ENCODE assay signal across 2 fruit fly cellular contexts in the genomic region with DNA sequence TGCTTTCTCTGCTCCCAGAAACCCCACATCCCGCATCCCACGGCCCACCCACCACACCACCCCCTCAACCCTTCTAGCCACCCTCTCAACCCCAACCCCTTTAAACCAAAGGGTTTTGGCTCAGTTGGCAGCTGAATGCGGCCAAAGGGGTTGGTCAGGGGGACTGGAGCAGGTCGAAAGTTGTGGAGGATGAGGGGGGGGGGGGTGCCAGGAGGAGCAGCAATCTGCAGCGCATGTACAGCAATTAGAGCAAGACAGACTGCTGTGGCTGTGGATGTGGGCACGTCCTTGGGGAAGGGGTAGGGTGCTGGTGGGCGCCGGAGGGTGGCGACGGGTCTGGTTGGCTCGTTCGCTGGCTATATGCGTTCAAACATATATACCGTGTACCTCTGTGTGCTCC.
TF ChIP-seq lines count a peak whose summit lies in the region.

No protein-coding gene starts in this region.

- no peak for TF ChIP-seq CTCF in whole organism, embryonic (GFP tag; optimal IDR thresholded peaks at IDR 0.05; lab: Kevin White, UChicago)

TF ChIP-seq in whole organism, embryonic, 481 proteins besides CTCF, POLR2A, EP300 and RAD21:
- no peak for TF ChIP-seq onecut (GFP tag; IDR thresholded peaks at IDR 0.05; lab: Robert Waterston, UW)
- no peak for TF ChIP-seq nom (GFP tag; optimal IDR thresholded peaks at IDR 0.05; lab: Kevin White, UChicago)
- no peak for TF ChIP-seq PHDP (tag; optimal IDR thresholded peaks at IDR 0.05; lab: Kevin White, UChicago)
- no peak for TF ChIP-seq CG17385 (GFP tag; optimal IDR thresholded peaks at IDR 0.05; lab: Kevin White, UChicago)
- peak; percentile 13; the same call in 1 of the 2 replicates for TF ChIP-seq CG5953 (GFP tag; IDR thresholded peaks at IDR 0.05; lab: Robert Waterston, UW)
- no peak for TF ChIP-seq fd64A (GFP tag; optimal IDR thresholded peaks at IDR 0.05; lab: Kevin White, UChicago)
- TF ChIP-seq crol (GFP tag; IDR thresholded peaks at IDR 0.05; lab: Robert Waterston, UW): peak; percentile 90
- peak; percentile 33 for TF ChIP-seq CG1832 (GFP tag; optimal IDR thresholded peaks at IDR 0.05; lab: Kevin White, UChicago)
- no peak for TF ChIP-seq ac (GFP tag; optimal IDR thresholded peaks at IDR 0.05; lab: Kevin White, UChicago)
- TF ChIP-seq chinmo (GFP tag; IDR thresholded peaks at IDR 0.05; lab: Robert Waterston, UW; ENCODE audit: partially characterized antibody): 0 out of 4 replicates have a peak, but pooled peaks have one; percentile 50
- peak; percentile 50 for TF ChIP-seq Hr39 (optimal IDR thresholded peaks at IDR 0.05; lab: Kevin White, UChicago)
- TF ChIP-seq ewg (GFP tag; optimal IDR thresholded peaks at IDR 0.05; lab: Kevin White, UChicago): peak; percentile 54
- peak; percentile 68 for TF ChIP-seq abd-A (tag; optimal IDR thresholded peaks at IDR 0.05; lab: Kevin White, UChicago)
- peak; percentile 5 for TF ChIP-seq CG13894 (tag; optimal IDR thresholded peaks at IDR 0.05; lab: Kevin White, UChicago)
- no peak for TF ChIP-seq CG4424 (GFP tag; optimal IDR thresholded peaks at IDR 0.05; lab: Kevin White, UChicago)
- 0 out of 3 replicates have a peak, but pooled peaks have one; percentile 12 for TF ChIP-seq Dbx (GFP tag; IDR thresholded peaks at IDR 0.05; lab: Robert Waterston, UW)

TF ChIP-seq in whole organism, pupa, 21 proteins besides CTCF, POLR2A, EP300 and RAD21:
- TF ChIP-seq CG32121 (GFP tag; IDR thresholded peaks at IDR 0.05; lab: Robert Waterston, UW) (no peak), CG34367 (tag; optimal IDR thresholded peaks at IDR 0.05; lab: Kevin White, UChicago) (no peak), CG14655 (GFP tag; optimal IDR thresholded peaks at IDR 0.05; lab: Kevin White, UChicago) (no peak), rn (GFP tag; IDR thresholded peaks at IDR 0.05; lab: Robert Waterston, UW) (no peak), CG10348 (GFP tag; IDR thresholded peaks at IDR 0.05; lab: Robert Waterston, UW) (no peak), CG13204 (GFP tag; optimal IDR thresholded peaks at IDR 0.05; lab: Kevin White, UChicago) (peak; percentile 4), CG8159 (tag; optimal IDR thresholded peaks at IDR 0.05; lab: Kevin White, UChicago) (no peak), gl (tag; optimal IDR thresholded peaks at IDR 0.05; lab: Kevin White, UChicago) (no peak), CG12605 (GFP tag; IDR thresholded peaks at IDR 0.05; lab: Robert Waterston, UW) (no peak)
